Fruit fly (Drosophila melanogaster) whole organism, prepupa: ENCODE results near the gene Cad88C.
A peak's percentile ranks its signal among the peaks of the same experiment; 100 is the strongest.

Source experiments
- CG10631 ChIP-seq: fragments of 200-800 bp; sonication (Bioruptor generic); optimal IDR thresholded peaks from 2 replicates; lab custom pipeline; 2016; ENCODE audit warnings: missing biosample characterization, missing genetic modification characterization
- CG10669 ChIP-seq: fragments of 200-800 bp; sonication (Bioruptor generic); optimal IDR thresholded peaks from 3 replicates; lab custom pipeline; 2018; ENCODE audit warnings: missing biosample characterization, mild to moderate bottlenecking, missing genetic modification characterization, moderate library complexity
- CG11294 ChIP-seq: fragments of 200-800 bp; sonication (Bioruptor generic); IDR thresholded peaks from 2 replicates; pipeline ENCODE4 v1.3.6; 2022; ENCODE audit warnings: missing biosample characterization, missing genetic modification characterization
- CG11762 ChIP-seq: fragments of 200-800 bp; sonication (Bioruptor generic); optimal IDR thresholded peaks from 3 replicates; lab custom pipeline; 2016; ENCODE audit warnings: missing biosample characterization, missing genetic modification characterization; ENCODE audit not compliant: insufficient read depth
- CG15336 ChIP-seq: fragments of 200-800 bp; sonication (Bioruptor generic); IDR thresholded peaks from 2 replicates; pipeline ENCODE4 v1.3.6; 2022; ENCODE audit warnings: missing biosample characterization, missing genetic modification characterization
- CG1621 ChIP-seq: fragments of 200-800 bp; sonication (Bioruptor generic); optimal IDR thresholded peaks from 3 replicates; lab custom pipeline; 2018; ENCODE audit warnings: missing biosample characterization, mild to moderate bottlenecking, missing genetic modification characterization
- CG32006 ChIP-seq: fragments of 200-800 bp; sonication (Bioruptor generic); optimal IDR thresholded peaks from 3 replicates; lab custom pipeline; 2017; ENCODE audit warnings: missing biosample characterization, mild to moderate bottlenecking, missing genetic modification characterization
- CG3919 ChIP-seq: fragments of 200-800 bp; sonication (Bioruptor generic); optimal IDR thresholded peaks from 3 replicates; lab custom pipeline; 2016; ENCODE audit warnings: missing biosample characterization, missing genetic modification characterization
- CG4318 ChIP-seq: fragments of 200-800 bp; sonication (Bioruptor generic); optimal IDR thresholded peaks from 3 replicates; lab custom pipeline; 2017; ENCODE audit warnings: missing biosample characterization, mild to moderate bottlenecking, missing genetic modification characterization
- CG6163 ChIP-seq: fragments of 200-800 bp; sonication (Bioruptor generic); IDR thresholded peaks from 3 replicates; pipeline ENCODE4 v1.3.6; 2022; ENCODE audit warnings: missing biosample characterization, missing genetic modification characterization
- CG6276 ChIP-seq: fragments of 200-800 bp; sonication (Bioruptor generic); optimal IDR thresholded peaks from 2 replicates; lab custom pipeline; 2017; ENCODE audit warnings: missing biosample characterization, mild to moderate bottlenecking, missing genetic modification characterization
- CG6792 ChIP-seq: fragments of 200-800 bp; sonication (Bioruptor generic); optimal IDR thresholded peaks from 3 replicates; lab custom pipeline; 2016; ENCODE audit warnings: missing biosample characterization, missing genetic modification characterization
- CG6808 ChIP-seq: fragments of 200-800 bp; sonication (Bioruptor generic); optimal IDR thresholded peaks from 3 replicates; lab custom pipeline; 2017; ENCODE audit warnings: missing biosample characterization, missing genetic modification characterization, mild to moderate bottlenecking, moderate library complexity, missing genetic modification reagents
- CG6854 ChIP-seq: fragments of 200-800 bp; sonication (Bioruptor generic); optimal IDR thresholded peaks from 2 replicates; lab custom pipeline; 2017; ENCODE audit warnings: missing biosample characterization, mild to moderate bottlenecking, missing genetic modification characterization
- CG7368 ChIP-seq: fragments of 200-800 bp; sonication (Bioruptor generic); optimal IDR thresholded peaks from 3 replicates; lab custom pipeline; 2016; ENCODE audit warnings: missing biosample characterization, missing genetic modification characterization
- CG8319 ChIP-seq: fragments of 200-800 bp; sonication (Bioruptor generic); optimal IDR thresholded peaks from 3 replicates; lab custom pipeline; 2016; ENCODE audit warnings: missing biosample characterization, missing genetic modification characterization
- CG9139 ChIP-seq: fragments of 200-800 bp; sonication (Bioruptor generic); optimal IDR thresholded peaks from 3 replicates; lab custom pipeline; 2017; ENCODE audit warnings: missing biosample characterization, mild to moderate bottlenecking, missing genetic modification characterization
- Eip78C ChIP-seq: fragments of 200-800 bp; sonication (Bioruptor generic); peaks from one replicate; lab custom pipeline; 2016; ENCODE audit warnings: missing biosample characterization, missing genetic modification characterization
- Ets21C ChIP-seq: fragments of 200-800 bp; sonication (Bioruptor generic); optimal IDR thresholded peaks from 3 replicates; lab custom pipeline; 2016; ENCODE audit warnings: missing biosample characterization, missing genetic modification characterization
- Ets96B ChIP-seq: fragments of 200-800 bp; optimal IDR thresholded peaks from 2 replicates; lab custom pipeline; 2019; ENCODE audit warnings: missing biosample characterization, mild to moderate bottlenecking, missing genetic modification characterization, moderate library complexity
- Gug ChIP-seq: fragments of 200-800 bp; sonication (Bioruptor generic); IDR thresholded peaks from 2 replicates; pipeline ENCODE4 v1.3.6; 2022; ENCODE audit warnings: missing biosample characterization, missing genetic modification characterization
- Hr38 ChIP-seq: sonication (Bioruptor generic); optimal IDR thresholded peaks from 2 replicates; lab custom pipeline; 2016; ENCODE audit warnings: missing biosample characterization, missing genetic modification characterization
- Hr4 ChIP-seq: fragments of 200-800 bp; sonication (Bioruptor generic); optimal IDR thresholded peaks from 3 replicates; lab custom pipeline; 2016; ENCODE audit warnings: missing biosample characterization, missing genetic modification characterization
- Lpt ChIP-seq: fragments of 200-800 bp; sonication (Bioruptor generic); optimal IDR thresholded peaks from 3 replicates; lab custom pipeline; 2016; ENCODE audit warnings: missing biosample characterization, missing genetic modification characterization
- Met ChIP-seq: fragments of 200-800 bp; sonication (Bioruptor generic); optimal IDR thresholded peaks from 3 replicates; lab custom pipeline; 2016; ENCODE audit warnings: missing biosample characterization, missing genetic modification characterization
- Smox ChIP-seq: fragments of 200-800 bp; sonication (Bioruptor generic); optimal IDR thresholded peaks from 3 replicates; lab custom pipeline; 2016; ENCODE audit warnings: missing biosample characterization, missing genetic modification characterization
- Sox15 ChIP-seq: fragments of 200-800 bp; sonication (Bioruptor generic); optimal IDR thresholded peaks from 3 replicates; lab custom pipeline; 2016; ENCODE audit warnings: missing biosample characterization, missing genetic modification characterization
- achi ChIP-seq: fragments of 200-800 bp; sonication (Bioruptor generic); optimal IDR thresholded peaks from 3 replicates; lab custom pipeline; 2016; ENCODE audit warnings: missing biosample characterization, missing genetic modification characterization
- acj6 ChIP-seq: fragments of 200-800 bp; sonication (Bioruptor generic); optimal IDR thresholded peaks from 3 replicates; lab custom pipeline; 2016; ENCODE audit warnings: missing biosample characterization, missing genetic modification characterization
- dac ChIP-seq: fragments of 200-800 bp; sonication (Bioruptor generic); optimal IDR thresholded peaks from 2 replicates; lab custom pipeline; 2017; ENCODE audit warnings: missing biosample characterization, mild to moderate bottlenecking, missing genetic modification characterization
- dsx ChIP-seq: fragments of 200-800 bp; optimal IDR thresholded peaks from 3 replicates; lab custom pipeline; 2019; ENCODE audit warnings: missing biosample characterization, mild to moderate bottlenecking, missing genetic modification characterization, moderate library complexity; ENCODE audit not compliant: poor library complexity, severe bottlenecking
- eg ChIP-seq: fragments of 200-800 bp; sonication (Bioruptor generic); IDR thresholded peaks from 3 replicates; pipeline ENCODE4 v1.3.6; 2022; ENCODE audit warnings: missing biosample characterization, missing genetic modification characterization
- esn ChIP-seq: fragments of 200-800 bp; sonication (Bioruptor generic); optimal IDR thresholded peaks from 2 replicates; lab custom pipeline; 2016; ENCODE audit warnings: missing biosample characterization, mild to moderate bottlenecking, missing genetic modification characterization, moderate library complexity
- fd85E ChIP-seq: fragments of 200-800 bp; sonication (Bioruptor generic); optimal IDR thresholded peaks from 3 replicates; lab custom pipeline; 2016; ENCODE audit warnings: missing biosample characterization, missing genetic modification characterization
- fkh ChIP-seq: fragments of 200-800 bp; sonication (Bioruptor generic); optimal IDR thresholded peaks from 3 replicates; lab custom pipeline; 2017; ENCODE audit warnings: missing biosample characterization, mild to moderate bottlenecking, missing genetic modification characterization, moderate library complexity
- lz ChIP-seq: fragments of 200-800 bp; sonication (Bioruptor generic); optimal IDR thresholded peaks from 3 replicates; lab custom pipeline; 2016; ENCODE audit warnings: missing biosample characterization, missing genetic modification characterization
- salr ChIP-seq, 2 experiments: fragments of 200-800 bp; sonication (Bioruptor generic); optimal IDR thresholded peaks; 3 replicates each; lab custom pipeline; 2016 to 2018; ENCODE audit warnings: missing biosample characterization in 2 of 2, missing genetic modification characterization in 2 of 2, mild to moderate bottlenecking in 1 of 2
- spab ChIP-seq: fragments of 200-800 bp; sonication (Bioruptor generic); optimal IDR thresholded peaks from 2 replicates; lab custom pipeline; 2017; ENCODE audit warnings: missing biosample characterization, mild to moderate bottlenecking, missing genetic modification characterization, missing genetic modification reagents
- ss ChIP-seq, 2 experiments: fragments of 200-800 bp; sonication (Bioruptor generic); optimal IDR thresholded peaks; 2 replicates in 1 of 2; 3 replicates in 1 of 2; lab custom pipeline; 2017 to 2018; ENCODE audit warnings: mild to moderate bottlenecking in 2 of 2, missing biosample characterization in 2 of 2, missing genetic modification characterization in 2 of 2, moderate library complexity in 1 of 2
- svp ChIP-seq: fragments of 200-800 bp; sonication (Bioruptor generic); peaks from one replicate; lab custom pipeline; 2016; ENCODE audit warnings: missing biosample characterization, missing genetic modification characterization
- vri ChIP-seq: fragments of 200-800 bp; sonication (Bioruptor generic); optimal IDR thresholded peaks from 3 replicates; lab custom pipeline; 2016; ENCODE audit warnings: missing biosample characterization, mild to moderate bottlenecking, missing genetic modification characterization

Gene Cad88C

dm6 chr3R:14586480-14587443, 43.5 kb upstream of the Cad88C start (continued):
- TF ChIP-seq vri, result no peak
- TF ChIP-seq CG11762 (GFP tag; lab: Kevin White, UChicago), result no peak
- TF ChIP-seq Met (GFP tag; lab: Kevin White, UChicago), result no peak
- TF ChIP-seq, all 60 proteins: peak for 4

- TF ChIP-seq CG6808, result peak; percentile 5
- no peak for TF ChIP-seq CG1621
- TF ChIP-seq esn (GFP tag; lab: Kevin White, UChicago), result no peak
- peak; percentile 25 for TF ChIP-seq svp (GFP tag; lab: Kevin White, UChicago)
- no peak for TF ChIP-seq eg (GFP tag; lab: Robert Waterston, UW)
- TF ChIP-seq salr (GFP tag; optimal IDR thresholded peaks at IDR 0.05; lab: Kevin White, UChicago), result no peak
- TF ChIP-seq acj6, result peak; percentile 9
- no peak for TF ChIP-seq CG6854
- TF ChIP-seq CG6163, result 0 out of 3 replicates have a peak, but pooled peaks have one; percentile 37
- no peak for TF ChIP-seq CG6792 (GFP tag; lab: Kevin White, UChicago)
- no peak for TF ChIP-seq fd85E (GFP tag; lab: Kevin White, UChicago)
- peak in 1 of 2 experiments; percentile 20 for TF ChIP-seq ss (GFP tag; optimal IDR thresholded peaks at IDR 0.05; lab: Kevin White, UChicago)
- TF ChIP-seq dsx (GFP tag; lab: Kevin White, UChicago), result peak; percentile 44
- peak; percentile 1 for TF ChIP-seq achi (GFP tag; lab: Kevin White, UChicago)
- peak; percentile 29 for TF ChIP-seq CG10669
- TF ChIP-seq fkh (GFP tag; lab: Kevin White, UChicago), result no peak
- no peak for TF ChIP-seq CG8319 (GFP tag; lab: Kevin White, UChicago)
- no peak for TF ChIP-seq dac
- peak; percentile 2 for TF ChIP-seq CG3919
- TF ChIP-seq spab (GFP tag; lab: Kevin White, UChicago), result peak; percentile 19
- no peak for TF ChIP-seq Ets96B (tag; lab: Kevin White, UChicago)
- peak; percentile 25; the same call in 1 of the 2 replicates for TF ChIP-seq Gug (GFP tag; lab: Robert Waterston, UW)
- TF ChIP-seq Eip78C (GFP tag; lab: Kevin White, UChicago), result peak; percentile 74
- no peak for TF ChIP-seq CG10631 (GFP tag; lab: Kevin White, UChicago)
- peak; percentile 32 for TF ChIP-seq CG32006 (GFP tag; lab: Kevin White, UChicago)
- 0 out of 2 replicates have a peak, but pooled peaks have one; percentile 33 for TF ChIP-seq CG15336 (GFP tag; lab: Robert Waterston, UW)
- TF ChIP-seq CG6276 (GFP tag; lab: Kevin White, UChicago), result no peak
- no peak for TF ChIP-seq Smox (GFP tag; lab: Kevin White, UChicago)
- TF ChIP-seq, all 60 proteins: peak for 14
These were observed 40.8 kb upstream of the Cad88C start for dm6 chr3R:14589483-14589882.

DNA sequence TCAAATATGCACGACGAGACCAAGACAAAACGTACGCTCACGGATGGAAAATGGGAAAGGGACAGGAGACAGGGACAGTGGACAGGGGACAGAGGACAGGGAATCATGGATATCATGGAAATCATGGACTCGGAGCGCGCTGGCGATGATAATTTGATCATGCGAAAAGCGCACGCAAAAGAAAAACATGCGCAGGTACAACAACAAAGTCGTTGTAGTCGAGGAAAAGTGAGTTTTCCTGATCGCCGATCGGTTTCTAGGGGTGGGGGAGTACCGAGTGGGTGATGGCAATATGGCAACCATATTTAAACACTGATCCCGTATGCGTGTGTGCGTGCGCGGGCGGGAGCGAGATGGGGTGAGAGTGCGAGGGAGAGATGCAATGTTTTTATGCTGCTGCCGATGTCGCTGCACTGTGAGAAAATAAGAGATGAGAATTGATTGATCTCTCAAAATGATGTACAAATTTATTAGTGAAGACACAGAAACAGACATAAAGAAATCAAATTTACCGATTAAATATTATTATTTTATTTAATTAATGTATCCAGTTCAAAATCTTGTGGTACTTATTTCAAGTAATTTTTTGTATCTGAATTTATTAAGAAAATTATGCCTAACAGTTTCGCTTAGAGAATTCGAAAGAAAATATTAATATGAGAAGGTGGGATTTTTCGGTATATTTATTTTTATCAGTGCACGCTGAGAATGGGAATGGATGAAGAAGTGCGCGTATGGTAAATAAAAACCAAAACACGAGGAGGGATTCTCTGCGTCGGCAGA, 39.3 kb upstream of the Cad88C start:
- peak; percentile 59 for TF ChIP-seq fkh (GFP tag; lab: Kevin White, UChicago)
- TF ChIP-seq CG32006 (GFP tag; lab: Kevin White, UChicago), result peak; percentile 73
- peak; percentile 46 for TF ChIP-seq Hr4
- peak; percentile 56 for TF ChIP-seq CG6792 (GFP tag; lab: Kevin White, UChicago)
- peak; percentile 64 to 66 for TF ChIP-seq ss (GFP tag; optimal IDR thresholded peaks at IDR 0.05; lab: Kevin White, UChicago)
- peak; percentile 66 for TF ChIP-seq acj6
- TF ChIP-seq Ets21C (GFP tag; lab: Kevin White, UChicago), result no peak
- TF ChIP-seq CG9139 (GFP tag; lab: Kevin White, UChicago), result peak; percentile 46
- TF ChIP-seq CG1621, result peak; percentile 45
- TF ChIP-seq CG4318 (GFP tag; lab: Kevin White, UChicago), result peak; percentile 47
- no peak for TF ChIP-seq dac
- 0 out of 3 replicates have a peak, but pooled peaks have one; percentile 25 for TF ChIP-seq CG6163
- peak in 1 of 2 experiments; percentile 71 for TF ChIP-seq salr (GFP tag; optimal IDR thresholded peaks at IDR 0.05; lab: Kevin White, UChicago)
- TF ChIP-seq CG15336 (GFP tag; lab: Robert Waterston, UW), result peak; percentile 70
- TF ChIP-seq Lpt (GFP tag; lab: Kevin White, UChicago), result peak; percentile 47
- no peak for TF ChIP-seq Sox15 (GFP tag; lab: Kevin White, UChicago)
- peak; percentile 74 for TF ChIP-seq CG10631 (GFP tag; lab: Kevin White, UChicago)
- TF ChIP-seq CG6808, result peak; percentile 72
- TF ChIP-seq CG11294 (GFP tag; lab: Robert Waterston, UW), result no peak
- no peak for TF ChIP-seq lz (GFP tag; lab: Kevin White, UChicago)
- TF ChIP-seq spab (GFP tag; lab: Kevin White, UChicago), result peak; percentile 62
- no peak for TF ChIP-seq fd85E (GFP tag; lab: Kevin White, UChicago)
- no peak for TF ChIP-seq CG7368 (GFP tag; lab: Kevin White, UChicago)
- peak; percentile 59 for TF ChIP-seq CG3919
- TF ChIP-seq CG6854, result no peak
- no peak for TF ChIP-seq Hr38 (GFP tag; lab: Kevin White, UChicago)
- peak; percentile 20 for TF ChIP-seq esn (GFP tag; lab: Kevin White, UChicago)
